Worm (Caenorhabditis elegans) whole organism, L3 larva: Measurements from ENCODE around the gene Y65A5A.1.
A peak's percentile ranks its signal among the peaks of the same experiment; 100 is the strongest.

Source experiments
- R02D3.7 ChIP-seq: fragments of 150-350 bp; optimal IDR thresholded peaks from 2 replicates; lab custom pipeline; 2014; ENCODE audit warnings: missing biosample characterization, missing genetic modification characterization
- aly-2 ChIP-seq: fragments of 150-350 bp; optimal IDR thresholded peaks from 2 replicates; lab custom pipeline; 2014; ENCODE audit warnings: missing biosample characterization, missing genetic modification characterization
- ceh-28 ChIP-seq: fragments of 150-350 bp; optimal IDR thresholded peaks from 2 replicates; lab custom pipeline; 2014; ENCODE audit warnings: missing biosample characterization, missing genetic modification reagents, missing genetic modification characterization
- ceh-82 ChIP-seq: fragments of 150-350 bp; optimal IDR thresholded peaks from 2 replicates; lab custom pipeline; 2014; ENCODE audit warnings: missing biosample characterization, missing genetic modification characterization
- egl-27 ChIP-seq: sonication (generic microtip); optimal IDR thresholded peaks from 4 replicates; lab custom pipeline; 2017; ENCODE audit warnings: missing biosample characterization, missing genetic modification reagents, missing genetic modification characterization
- elt-2 ChIP-seq: sonication (generic microtip); optimal IDR thresholded peaks from 2 replicates; lab custom pipeline; 2016; ENCODE audit warnings: missing genetic modification reagents, mild to moderate bottlenecking, missing genetic modification characterization, missing compliant biosample characterization
- eor-1 ChIP-seq, 2 experiments: fragments of 150-350 bp; optimal IDR thresholded peaks; 2 replicates each; lab custom pipeline; 2014 to 2018; ENCODE audit warnings: missing biosample characterization in 2 of 2, missing genetic modification characterization in 2 of 2
- fkh-10 ChIP-seq: sonication (generic microtip); optimal IDR thresholded peaks from 2 replicates; lab custom pipeline; 2017; ENCODE audit warnings: missing biosample characterization, missing genetic modification reagents, missing genetic modification characterization
- fkh-2 ChIP-seq: fragments of 150-350 bp; optimal IDR thresholded peaks from 2 replicates; lab custom pipeline; 2014; ENCODE audit warnings: missing biosample characterization, missing genetic modification reagents, missing genetic modification characterization
- hmg-11 ChIP-seq: sonication (generic microtip); optimal IDR thresholded peaks from 2 replicates; lab custom pipeline; 2016; ENCODE audit warnings: missing genetic modification characterization, missing compliant biosample characterization
- lin-15B ChIP-seq: fragments of 150-350 bp; optimal IDR thresholded peaks from 2 replicates; lab custom pipeline; 2014; ENCODE audit warnings: missing biosample characterization, missing genetic modification characterization
- lin-39 ChIP-seq: fragments of 150-350 bp; optimal IDR thresholded peaks from 2 replicates; lab custom pipeline; 2018; ENCODE audit warnings: missing biosample characterization, missing genetic modification reagents, missing genetic modification characterization
- lsy-12 ChIP-seq: sonication (generic microtip); optimal IDR thresholded peaks from 2 replicates; lab custom pipeline; 2016; ENCODE audit warnings: mild to moderate bottlenecking, missing genetic modification characterization, missing compliant biosample characterization
- nfya-1 ChIP-seq: sonication (generic microtip); optimal IDR thresholded peaks from 2 replicates; lab custom pipeline; 2017; ENCODE audit warnings: missing genetic modification characterization, mild to moderate bottlenecking, missing compliant biosample characterization, antibody characterized with exemption, moderate library complexity; ENCODE audit not compliant: insufficient read depth
- nhr-11 ChIP-seq: fragments of 150-350 bp; optimal IDR thresholded peaks from 2 replicates; lab custom pipeline; 2014; ENCODE audit warnings: missing biosample characterization, missing genetic modification characterization
- nhr-12 ChIP-seq: fragments of 150-350 bp; optimal IDR thresholded peaks from 2 replicates; lab custom pipeline; 2014; ENCODE audit warnings: missing biosample characterization, missing genetic modification characterization
- nhr-23 ChIP-seq: fragments of 150-350 bp; optimal IDR thresholded peaks from 2 replicates; lab custom pipeline; 2014; ENCODE audit warnings: missing biosample characterization, missing genetic modification reagents, missing genetic modification characterization
- nhr-25 ChIP-seq: sonication (generic microtip); optimal IDR thresholded peaks from 2 replicates; lab custom pipeline; 2017; ENCODE audit warnings: missing biosample characterization, missing genetic modification characterization
- nhr-43 ChIP-seq: sonication (generic microtip); optimal IDR thresholded peaks from 2 replicates; lab custom pipeline; 2016; ENCODE audit warnings: mild to moderate bottlenecking, missing genetic modification characterization, missing compliant biosample characterization; ENCODE audit not compliant: poor library complexity, severe bottlenecking
- nhr-67 ChIP-seq: fragments of 150-350 bp; optimal IDR thresholded peaks from 2 replicates; lab custom pipeline; 2014; ENCODE audit warnings: missing biosample characterization, missing genetic modification characterization
- nhr-77 ChIP-seq: fragments of 150-350 bp; optimal IDR thresholded peaks from 2 replicates; lab custom pipeline; 2014; ENCODE audit warnings: missing biosample characterization, missing genetic modification characterization
- pha-4 ChIP-seq: fragments of 150-350 bp; optimal IDR thresholded peaks from 2 replicates; lab custom pipeline; 2014; ENCODE audit warnings: missing biosample characterization, missing genetic modification reagents, missing genetic modification characterization
- pqm-1 ChIP-seq: fragments of 150-350 bp; optimal IDR thresholded peaks from 2 replicates; lab custom pipeline; 2017; ENCODE audit warnings: missing biosample characterization, missing genetic modification characterization, inconsistent platforms
- sea-2 ChIP-seq: fragments of 150-350 bp; sonication (generic microtip); optimal IDR thresholded peaks from 4 replicates; lab custom pipeline; 2014; ENCODE audit warnings: missing biosample characterization, missing genetic modification reagents, missing genetic modification characterization
- skn-1 ChIP-seq: fragments of 150-350 bp; optimal IDR thresholded peaks from 2 replicates; lab custom pipeline; 2014; ENCODE audit warnings: missing biosample characterization, missing genetic modification characterization
- snpc-4 ChIP-seq: fragments of 150-350 bp; optimal IDR thresholded peaks from 2 replicates; lab custom pipeline; 2014; ENCODE audit warnings: missing biosample characterization, missing genetic modification characterization
- tbx-2 ChIP-seq: sonication (generic microtip); optimal IDR thresholded peaks from 2 replicates; lab custom pipeline; 2016; ENCODE audit warnings: mild to moderate bottlenecking, missing genetic modification characterization, missing compliant biosample characterization
- zag-1 ChIP-seq: fragments of 150-350 bp; optimal IDR thresholded peaks from 2 replicates; lab custom pipeline; 2014; ENCODE audit warnings: missing biosample characterization, missing genetic modification characterization
- ztf-11 ChIP-seq: fragments of 150-350 bp; optimal IDR thresholded peaks from 2 replicates; lab custom pipeline; 2014; ENCODE audit warnings: missing biosample characterization, missing genetic modification characterization
- ztf-4 ChIP-seq: fragments of 150-350 bp; optimal IDR thresholded peaks from 2 replicates; lab custom pipeline; 2014; ENCODE audit warnings: missing biosample characterization, missing genetic modification characterization

The Y65A5A.1 gene

ce11 chrIV:16421903-16422557 is 22.4 kb upstream of the Y65A5A.1 start:
- no peak for TF ChIP-seq nhr-67 (tag; lab: Kevin White, UChicago)
- no peak for TF ChIP-seq ceh-28
- no peak for TF ChIP-seq skn-1 (tag; lab: Kevin White, UChicago)
- TF ChIP-seq nhr-11 (tag; lab: Kevin White, UChicago), result no peak
- TF ChIP-seq lin-15B (tag; lab: Kevin White, UChicago), result peak; percentile 30
- TF ChIP-seq nhr-77 (tag; lab: Kevin White, UChicago), result no peak
- TF ChIP-seq lin-39 (tag; lab: Kevin White, UChicago), result peak; percentile 6
- no peak for TF ChIP-seq zag-1
- no peak for TF ChIP-seq fkh-2 (tag; lab: Kevin White, UChicago)
- no peak for TF ChIP-seq elt-2 (tag; lab: Kevin White, UChicago)
- TF ChIP-seq egl-27 (tag; lab: Kevin White, UChicago), result no peak
- peak; percentile 26 for TF ChIP-seq hmg-11 (tag; lab: Kevin White, UChicago)
- TF ChIP-seq aly-2 (tag; lab: Kevin White, UChicago), result no peak
- TF ChIP-seq nhr-25 (tag; lab: Kevin White, UChicago), result no peak
- peak; percentile 26 for TF ChIP-seq nfya-1 (tag; lab: Kevin White, UChicago)

ce11 chrIV:16415100-16415973 is 15.7 kb upstream of the Y65A5A.1 start:
- TF ChIP-seq ztf-11, result no peak
- TF ChIP-seq ceh-82 (tag; lab: Kevin White, UChicago), result no peak
- peak; percentile 42 for TF ChIP-seq skn-1 (tag; lab: Kevin White, UChicago)
- no peak for TF ChIP-seq fkh-10 (GFP tag; lab: Kevin White, UChicago)
- TF ChIP-seq eor-1 (tag; optimal IDR thresholded peaks at IDR 0.05; lab: Kevin White, UChicago), result peak in 1 of 2 experiments; percentile 62
- peak; percentile 54 for TF ChIP-seq snpc-4 (tag; lab: Kevin White, UChicago)
- TF ChIP-seq nhr-23 (tag; lab: Kevin White, UChicago), result peak; percentile 82
- peak; percentile 10 for TF ChIP-seq R02D3.7 (tag; lab: Kevin White, UChicago)
- no peak for TF ChIP-seq pqm-1 (tag; lab: Kevin White, UChicago)
- no peak for TF ChIP-seq sea-2 (GFP tag; lab: Kevin White, UChicago)
- peak; percentile 5 for TF ChIP-seq elt-2 (tag; lab: Kevin White, UChicago)
- no peak for TF ChIP-seq nhr-67 (tag; lab: Kevin White, UChicago)
- peak; percentile 64 for TF ChIP-seq pha-4 (tag; lab: Kevin White, UChicago)
- TF ChIP-seq nhr-12 (tag; lab: Kevin White, UChicago), result no peak
- TF ChIP-seq nhr-43 (tag; lab: Kevin White, UChicago), result peak; percentile 95
- peak; percentile 3 for TF ChIP-seq hmg-11 (tag; lab: Kevin White, UChicago)
- TF ChIP-seq lsy-12, result peak; percentile 67
- TF ChIP-seq nhr-25 (tag; lab: Kevin White, UChicago), result peak; percentile 42
- peak; percentile 64 for TF ChIP-seq nfya-1 (tag; lab: Kevin White, UChicago)
- TF ChIP-seq lin-15B (tag; lab: Kevin White, UChicago), result peak; percentile 72
- TF ChIP-seq tbx-2 (tag; lab: Kevin White, UChicago), result peak; percentile 14

- no peak for TF ChIP-seq ztf-11
- TF ChIP-seq skn-1 (tag; lab: Kevin White, UChicago), result no peak
- TF ChIP-seq ztf-4 (tag; lab: Kevin White, UChicago), result no peak
Measured at ce11 chrIV:16411713-16412112, 12.1 kb upstream of the Y65A5A.1 start, which contains the start of gene Y65A5A.2. Gene Y65A5A.2, plus strand, starts transcription at chrIV:16412020.

- TF ChIP-seq snpc-4 (tag; lab: Kevin White, UChicago) (no peak), pqm-1 (tag; lab: Kevin White, UChicago) (no peak), nhr-43 (tag; lab: Kevin White, UChicago) (no peak), zag-1 (no peak), pha-4 (tag; lab: Kevin White, UChicago) (peak; percentile 2)
Measured at ce11 chrIV:16410078-16410636, 10.5 kb upstream of the Y65A5A.1 start.
